Fruit fly (Drosophila melanogaster) S2 (cell line): ENCODE measurements around the gene Socs16D.

ENCODE experiments used
- CG8478 ChIP-seq: fragments of >200 bp; optimal IDR thresholded peaks from 2 replicates; lab custom pipeline; 2018
- CTCF ChIP-seq, 2 experiments: fragments of >200 bp; optimal IDR thresholded peaks; 2 replicates each; lab custom pipeline; 2018

DNA sequence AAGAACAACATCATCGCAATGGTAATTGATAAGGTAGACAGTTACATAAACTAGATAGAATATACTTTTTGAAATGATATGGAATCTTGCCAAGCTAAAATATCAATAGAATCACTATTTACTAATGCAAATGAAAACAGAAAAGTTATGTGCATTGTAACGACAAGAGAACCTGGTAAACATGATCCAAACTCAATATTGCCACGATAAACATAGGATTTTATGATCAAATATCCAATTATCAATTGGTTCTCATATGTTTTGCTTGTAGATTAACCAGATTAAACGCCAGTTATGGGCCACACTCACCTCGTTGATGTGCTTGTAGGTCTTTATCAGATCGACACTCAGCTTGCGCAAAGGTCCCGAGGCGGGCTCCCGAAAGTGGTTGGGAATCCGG, 44.9 kb upstream of the Socs16D start:
- TF ChIP-seq CG8478 (lab: Kevin White, UChicago) (no peak), CTCF (optimal IDR thresholded peaks at IDR 0.05; lab: Kevin White, UChicago) (no peak)
